Worm (Caenorhabditis elegans): Measurements from ENCODE around the gene srh-297.
"Not testable (repeated sequence)": the region's sequence is repeated elsewhere in the genome, so short reads cannot be mapped to it uniquely, and the experiment has no call there.

The srh-297 gene

DNA sequence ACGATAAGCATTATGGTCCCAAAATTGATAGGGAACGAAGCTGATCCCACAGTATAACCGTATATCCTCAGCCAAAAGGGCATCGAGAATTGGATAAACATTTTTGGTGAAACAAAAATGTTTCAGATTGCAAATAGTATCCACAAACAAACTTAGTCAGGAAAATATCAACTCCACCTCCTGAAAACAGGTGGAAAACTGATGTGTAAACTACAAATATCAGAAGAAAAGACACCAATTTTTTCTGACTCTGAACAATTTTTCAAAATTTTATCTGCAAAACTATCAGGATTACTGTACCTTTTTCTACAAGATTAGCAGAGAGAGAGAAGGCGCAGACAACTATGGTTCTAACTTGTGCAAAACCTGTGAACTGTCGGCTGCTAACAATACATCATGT, 27.8 kb downstream of the srh-297 start, which contains the start of gene sri-53:
TSS of gene sri-53 (minus strand) at position 101 of the 400 bp plus-strand sequence.
- TF ChIP-seq nhr-76 (tag; optimal IDR thresholded peaks at IDR 0.05) (no peak), fkh-10 (GFP tag; optimal IDR thresholded peaks at IDR 0.05) (no peak), zag-1 (tag; optimal IDR thresholded peaks at IDR 0.05) (no peak), snpc-4 (tag; optimal IDR thresholded peaks at IDR 0.05) (no peak), nhr-28 (tag; optimal IDR thresholded peaks at IDR 0.05) (no peak), nhr-23 (tag; optimal IDR thresholded peaks at IDR 0.05) (no peak), nfya-1 (tag; optimal IDR thresholded peaks at IDR 0.05; ENCODE audit: insufficient read depth) (no peak), ceh-28 (tag; optimal IDR thresholded peaks at IDR 0.05) (no peak), elt-3 (tag; optimal IDR thresholded peaks at IDR 0.05) (no peak), unc-39 (tag; optimal IDR thresholded peaks at IDR 0.05) (no peak), fos-1 (tag; optimal IDR thresholded peaks at IDR 0.05) (no peak)

DNA sequence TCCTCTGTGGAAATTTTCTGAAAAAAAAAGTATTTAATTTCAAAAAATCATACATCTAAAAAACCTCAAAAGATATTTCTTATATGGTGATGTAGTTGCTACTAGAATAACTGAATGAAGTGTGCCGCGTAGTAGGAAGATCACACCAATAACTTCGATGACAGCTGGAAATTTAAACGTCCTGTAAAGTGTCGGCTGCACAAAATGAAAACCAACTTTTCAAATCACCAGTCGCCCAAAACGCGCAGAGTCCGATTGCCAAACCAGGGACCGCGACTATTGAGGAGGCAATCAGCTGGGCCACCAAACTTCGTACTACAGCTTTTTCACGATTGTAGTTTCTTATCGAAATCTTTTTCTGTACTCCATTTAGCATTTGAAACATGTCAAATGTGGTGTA, 29.1 kb downstream of the srh-297 start, which contains the start of gene sri-48:
TSS of gene sri-48 (minus strand) at position 101 of the 400 bp plus-strand sequence.
- TF ChIP-seq zag-1, egl-5, ztf-11 (tag; optimal IDR thresholded peaks at IDR 0.05): not testable (repeated sequence)

DNA sequence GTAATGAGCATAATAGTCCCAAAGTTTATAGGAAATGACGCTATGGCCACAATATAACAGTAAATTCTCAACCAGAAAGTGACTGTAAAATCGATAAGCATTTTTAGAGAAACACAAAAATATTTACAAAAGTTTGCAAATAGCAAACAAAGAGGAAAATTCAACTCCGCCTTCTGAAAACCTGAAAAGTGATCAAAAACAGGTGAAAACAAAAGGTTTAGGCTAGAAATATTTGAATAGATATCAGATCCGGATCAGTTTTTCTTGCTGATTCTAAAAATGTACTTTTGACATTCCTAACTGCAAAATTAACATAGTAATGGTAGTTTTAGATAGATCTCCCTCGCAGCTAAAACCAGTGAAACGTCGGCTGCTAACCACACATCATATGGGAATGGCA, 31.3 kb downstream of the srh-297 start, which contains the start of gene sri-51:
TSS of gene sri-51 (minus strand) at position 101 of the 400 bp plus-strand sequence.
- TF ChIP-seq mdl-1 (tag; optimal IDR thresholded peaks at IDR 0.05), result no peak
- no peak for TF ChIP-seq nhr-76 (tag; optimal IDR thresholded peaks at IDR 0.05)

DNA sequence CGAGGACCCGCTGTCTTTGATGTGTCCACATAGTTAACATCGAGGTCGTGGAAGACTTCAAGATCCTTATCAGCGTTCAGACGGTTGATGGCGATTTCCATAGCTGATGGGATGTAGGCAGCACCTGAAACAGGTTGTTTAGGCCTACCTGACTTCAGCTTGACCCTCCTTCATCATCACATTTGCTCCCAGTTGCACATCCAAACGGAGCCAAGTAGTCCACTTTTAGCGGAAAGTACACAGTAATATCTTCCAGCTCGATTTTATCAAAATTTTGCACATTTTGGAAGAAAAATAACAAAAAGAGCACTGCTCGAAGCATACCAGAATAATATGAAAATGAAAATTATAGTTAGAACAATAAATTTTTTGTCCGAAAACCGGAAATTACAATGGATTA, 33.4 kb downstream of the srh-297 start, which contains the start of gene gcy-15:
TSS of gene gcy-15 (minus strand) at position 101 of the 400 bp plus-strand sequence.
- no peak for TF ChIP-seq nhr-76 (tag; optimal IDR thresholded peaks at IDR 0.05)

DNA sequence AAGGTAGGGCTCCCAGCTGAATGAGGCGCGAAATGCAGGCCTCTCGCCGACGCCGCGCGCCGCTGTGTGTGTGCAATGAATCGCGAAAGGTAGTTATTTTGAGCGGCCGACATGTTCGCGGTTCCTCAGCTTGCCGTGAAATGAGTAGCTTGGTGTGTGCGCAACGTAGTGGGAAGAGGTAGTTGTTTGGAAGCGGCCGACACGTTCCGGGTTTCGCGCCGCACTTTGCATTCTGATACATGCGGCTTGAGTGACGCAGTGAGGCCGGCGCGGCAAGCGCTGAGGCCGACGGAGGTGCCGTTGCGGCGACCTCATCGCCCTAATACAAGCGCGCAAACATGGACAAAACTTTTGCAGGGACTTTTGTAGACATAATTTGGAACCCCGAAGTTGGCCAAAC, 34.6 kb downstream of the srh-297 start:
- no peak for TF ChIP-seq ceh-9 (tag; optimal IDR thresholded peaks at IDR 0.05)
- no peak for TF ChIP-seq nfya-1 (tag; optimal IDR thresholded peaks at IDR 0.05; ENCODE audit: insufficient read depth)
- TF ChIP-seq nhr-11 (tag; optimal IDR thresholded peaks at IDR 0.05), result no peak
- no peak for TF ChIP-seq nhr-43 (tag; optimal IDR thresholded peaks at IDR 0.05; ENCODE audit: poor library complexity, severe bottlenecking)
- no peak for TF ChIP-seq nhr-12 (tag; optimal IDR thresholded peaks at IDR 0.05)
- no peak for TF ChIP-seq lin-39 (tag; optimal IDR thresholded peaks at IDR 0.05)
- no peak for TF ChIP-seq hmg-11 (tag; optimal IDR thresholded peaks at IDR 0.05)
- no peak for TF ChIP-seq nhr-23 (tag; optimal IDR thresholded peaks at IDR 0.05)
- no peak for TF ChIP-seq elt-2 (tag; optimal IDR thresholded peaks at IDR 0.05)
- TF ChIP-seq lin-15B (tag; optimal IDR thresholded peaks at IDR 0.05), result no peak
- TF ChIP-seq ceh-82 (tag; optimal IDR thresholded peaks at IDR 0.05), result no peak
- TF ChIP-seq eor-1 (tag; optimal IDR thresholded peaks at IDR 0.05), result no peak
- TF ChIP-seq nhr-237 (tag; optimal IDR thresholded peaks at IDR 0.05), result no peak
- no peak for TF ChIP-seq zag-1 (tag; optimal IDR thresholded peaks at IDR 0.05)
- TF ChIP-seq mml-1 (tag; optimal IDR thresholded peaks at IDR 0.05), result no peak
- TF ChIP-seq snpc-4 (tag; optimal IDR thresholded peaks at IDR 0.05), result no peak
- TF ChIP-seq egl-5 (tag; optimal IDR thresholded peaks at IDR 0.05), result no peak
- TF ChIP-seq ceh-16 (tag; optimal IDR thresholded peaks at IDR 0.05), result no peak
- TF ChIP-seq unc-62 (GFP tag; optimal IDR thresholded peaks at IDR 0.05), result no peak
- no peak for TF ChIP-seq pqm-1 (tag; optimal IDR thresholded peaks at IDR 0.05)

DNA sequence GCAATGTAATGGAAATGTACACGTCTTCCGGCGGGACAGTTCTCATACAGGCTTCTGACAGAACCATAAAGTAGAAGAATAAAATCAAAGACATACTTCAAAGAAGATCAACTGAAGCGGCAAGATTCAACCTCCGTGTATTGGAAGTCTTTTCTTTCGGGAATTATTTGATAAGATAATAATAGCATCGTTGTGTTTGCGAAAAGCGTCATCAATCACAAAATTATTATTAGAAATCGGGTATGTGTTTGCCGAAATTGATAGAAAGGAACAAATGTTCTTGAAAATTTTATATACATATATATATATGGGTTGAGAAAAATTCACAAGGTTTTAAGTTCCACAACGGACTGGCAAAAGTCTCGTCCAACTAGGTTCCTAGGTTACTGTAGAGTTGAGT, 38.8 kb downstream of the srh-297 start, which contains the start of gene Y27F2A.9:
TSS of gene Y27F2A.9 (minus strand) at position 101 of the 400 bp plus-strand sequence.
- not testable (repeated sequence) for TF ChIP-seq unc-62 (GFP tag; optimal IDR thresholded peaks at IDR 0.05); aly-2 (tag; optimal IDR thresholded peaks at IDR 0.05); nhr-76 (tag; optimal IDR thresholded peaks at IDR 0.05)

DNA sequence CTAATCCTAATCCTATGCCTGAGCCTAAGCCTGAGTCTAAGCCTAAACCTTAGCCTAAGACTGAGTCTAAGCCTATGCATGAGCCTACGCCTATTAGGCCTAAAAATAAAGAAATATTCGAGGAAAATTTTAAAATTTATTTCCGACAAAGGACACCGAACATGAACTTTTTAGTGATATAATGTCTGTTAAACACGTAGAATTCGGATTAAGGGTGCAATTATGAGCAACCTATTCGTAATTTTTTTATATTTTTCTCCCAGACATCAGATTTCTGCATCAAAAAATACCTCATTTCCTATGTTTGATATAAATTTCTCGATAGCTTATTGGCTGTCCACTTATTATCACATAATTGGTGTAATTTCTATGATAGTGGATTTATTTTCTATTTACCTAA, 41.3 kb downstream of the srh-297 start, which contains the start of gene Y27F2A.11:
TSS of gene Y27F2A.11 (plus strand) at position 301 of the 400 bp plus-strand sequence.
- TF ChIP-seq fkh-10 (GFP tag; optimal IDR thresholded peaks at IDR 0.05); nhr-237 (tag; optimal IDR thresholded peaks at IDR 0.05); nhr-11 (tag; optimal IDR thresholded peaks at IDR 0.05): not testable (repeated sequence)

All from whole organism, L3 larva.